Fruit fly (Drosophila melanogaster) whole organism, embryonic: ENCODE results near the gene CG11986.
A peak's percentile ranks its signal among the peaks of the same experiment; 100 is the strongest.

Experiments used
- Blimp-1 ChIP-seq: fragments of 200-800 bp; sonication (Bioruptor generic); optimal IDR thresholded peaks from 3 replicates; lab custom pipeline; 2018; ENCODE audit warnings: missing biosample characterization, missing genetic modification characterization, mild to moderate bottlenecking, moderate library complexity, missing genetic modification reagents
- BtbVII ChIP-seq: fragments of 200-800 bp; sonication (Bioruptor generic); optimal IDR thresholded peaks from 3 replicates; lab custom pipeline; 2017; ENCODE audit warnings: missing biosample characterization, mild to moderate bottlenecking, missing genetic modification characterization
- C15 ChIP-seq: fragments of 200-800 bp; sonication (Bioruptor generic); IDR thresholded peaks from 3 replicates; pipeline ENCODE4 v1.3.6; 2022; ENCODE audit warnings: missing biosample characterization, missing genetic modification characterization
- CG11085 ChIP-seq: fragments of 200-800 bp; sonication (Bioruptor generic); IDR thresholded peaks from 2 replicates; pipeline ENCODE4 v1.3.6; 2022; ENCODE audit warnings: missing biosample characterization, missing genetic modification characterization
- CG11560 ChIP-seq: fragments of 200-800 bp; sonication (Bioruptor generic); IDR thresholded peaks from 3 replicates; pipeline ENCODE4 v1.3.6; 2022; ENCODE audit warnings: missing biosample characterization, missing genetic modification characterization
- CG12104 ChIP-seq: fragments of 200-800 bp; sonication (Bioruptor generic); optimal IDR thresholded peaks from 3 replicates; lab custom pipeline; 2016; ENCODE audit warnings: missing biosample characterization, missing genetic modification characterization
- CG13624 ChIP-seq: fragments of 200-800 bp; sonication (Bioruptor generic); optimal IDR thresholded peaks from 2 replicates; lab custom pipeline; 2016; ENCODE audit warnings: missing biosample characterization, missing genetic modification characterization
- CG14965 ChIP-seq: fragments of 200-800 bp; sonication (Bioruptor generic); optimal IDR thresholded peaks from 2 replicates; lab custom pipeline; 2016; ENCODE audit warnings: missing biosample characterization, missing genetic modification characterization, borderline replicate concordance
- CG17829 ChIP-seq: fragments of 200-800 bp; optimal IDR thresholded peaks from 2 replicates; lab custom pipeline; 2019; ENCODE audit warnings: missing biosample characterization, mild to moderate bottlenecking, missing genetic modification characterization, moderate library complexity
- CG18011 ChIP-seq: fragments of 200-800 bp; sonication (Bioruptor generic); optimal IDR thresholded peaks from 2 replicates; lab custom pipeline; 2017; ENCODE audit warnings: missing biosample characterization, missing genetic modification characterization, mild to moderate bottlenecking, moderate library complexity, missing genotype
- CG2120 ChIP-seq: fragments of 200-800 bp; sonication (Bioruptor generic); optimal IDR thresholded peaks from 3 replicates; lab custom pipeline; 2016; ENCODE audit warnings: missing biosample characterization, missing genetic modification characterization
- CG2199 ChIP-seq: fragments of 200-800 bp; sonication (Bioruptor generic); IDR thresholded peaks from 3 replicates; pipeline ENCODE4 v1.3.6; 2022; ENCODE audit warnings: missing biosample characterization, missing genetic modification characterization
- CG3847 ChIP-seq: fragments of 200-800 bp; sonication (Bioruptor generic); IDR thresholded peaks from 2 replicates; pipeline ENCODE4 v1.3.6; 2022; ENCODE audit warnings: missing biosample characterization, missing genetic modification characterization
- CG5245 ChIP-seq: fragments of 200-800 bp; sonication (Bioruptor generic); optimal IDR thresholded peaks from 3 replicates; lab custom pipeline; 2016; ENCODE audit warnings: missing biosample characterization, missing genetic modification characterization
- CG6175 ChIP-seq: fragments of 200-800 bp; sonication (Bioruptor generic); IDR thresholded peaks from 3 replicates; pipeline ENCODE4 v1.3.6; 2022; ENCODE audit warnings: missing biosample characterization, missing genetic modification characterization
- CG6854 ChIP-seq: fragments of 200-800 bp; sonication (Bioruptor generic); optimal IDR thresholded peaks from 3 replicates; lab custom pipeline; 2017; ENCODE audit warnings: missing biosample characterization, mild to moderate bottlenecking, missing genetic modification characterization
- CG7357 ChIP-seq: fragments of 200-800 bp; sonication (Bioruptor generic); IDR thresholded peaks from 3 replicates; pipeline ENCODE4 v1.3.6; 2022; ENCODE audit warnings: missing biosample characterization, missing genetic modification characterization
- CG7556 ChIP-seq: fragments of 200-800 bp; sonication (Bioruptor generic); optimal IDR thresholded peaks from 2 replicates; lab custom pipeline; 2017; ENCODE audit warnings: missing biosample characterization, mild to moderate bottlenecking, missing genetic modification characterization
- CG8089 ChIP-seq: fragments of 200-800 bp; sonication (Bioruptor generic); optimal IDR thresholded peaks from 3 replicates; lab custom pipeline; 2016; ENCODE audit warnings: missing biosample characterization, missing genetic modification characterization
- CG8359 ChIP-seq: fragments of 200-800 bp; sonication (Bioruptor generic); optimal IDR thresholded peaks from 2 replicates; lab custom pipeline; 2017; ENCODE audit warnings: missing biosample characterization, mild to moderate bottlenecking, missing genetic modification characterization, borderline replicate concordance
- CG9437 ChIP-seq: fragments of 200-800 bp; sonication (Bioruptor generic); optimal IDR thresholded peaks from 2 replicates; lab custom pipeline; 2018; ENCODE audit warnings: missing biosample characterization, mild to moderate bottlenecking, missing genetic modification characterization
- Fer2 ChIP-seq: fragments of 200-800 bp; sonication (Bioruptor generic); optimal IDR thresholded peaks from 2 replicates; lab custom pipeline; 2018; ENCODE audit warnings: missing biosample characterization, mild to moderate bottlenecking, missing genetic modification characterization, moderate library complexity
- Mad ChIP-seq: fragments of 200-800 bp; sonication (Bioruptor generic); optimal IDR thresholded peaks from 2 replicates; lab custom pipeline; 2016; ENCODE audit warnings: missing biosample characterization, missing genetic modification characterization
- Med ChIP-seq: fragments of 200-800 bp; sonication (Bioruptor generic); peaks from one replicate; lab custom pipeline; 2016; ENCODE audit warnings: missing biosample characterization, missing genetic modification characterization, mild to moderate bottlenecking, inconsistent platforms, moderate library complexity
- Mes4 ChIP-seq: fragments of 200-800 bp; sonication (Bioruptor generic); optimal IDR thresholded peaks from 2 replicates; lab custom pipeline; 2016; ENCODE audit warnings: missing biosample characterization, missing genetic modification characterization
- Neu2 ChIP-seq: fragments of 200-800 bp; sonication (Bioruptor generic); optimal IDR thresholded peaks from 3 replicates; lab custom pipeline; 2016; ENCODE audit warnings: missing biosample characterization, missing genetic modification characterization, borderline replicate concordance
- Rfx ChIP-seq: fragments of 200-800 bp; sonication (Bioruptor generic); IDR thresholded peaks from 2 replicates; pipeline ENCODE4 v1.3.6; 2022; ENCODE audit warnings: missing biosample characterization, missing genetic modification characterization
- Scr ChIP-seq: fragments of 200-800 bp; sonication (Bioruptor generic); IDR thresholded peaks from 2 replicates; pipeline ENCODE4 v1.3.6; 2022; ENCODE audit warnings: missing biosample characterization, missing genetic modification characterization; ENCODE audit not compliant: partially characterized antibody
- Sin3A ChIP-seq: fragments of >200 bp; optimal IDR thresholded peaks from 2 replicates; lab custom pipeline; 2018
- Spps ChIP-seq: fragments of 200-800 bp; sonication (Bioruptor generic); optimal IDR thresholded peaks from 2 replicates; lab custom pipeline; 2018; ENCODE audit warnings: missing biosample characterization, mild to moderate bottlenecking, missing genetic modification characterization
- Vsx1 ChIP-seq: fragments of 200-800 bp; sonication (Bioruptor generic); optimal IDR thresholded peaks from 2 replicates; lab custom pipeline; 2017; ENCODE audit warnings: missing biosample characterization, mild to moderate bottlenecking, missing genetic modification characterization, missing genetic modification reagents
- Xrp1 ChIP-seq: fragments of 200-800 bp; sonication (Bioruptor generic); IDR thresholded peaks from 2 replicates; pipeline ENCODE4 v1.3.6; 2022; ENCODE audit warnings: missing biosample characterization, missing genetic modification characterization
- az2 ChIP-seq: fragments of 200-800 bp; sonication (Bioruptor generic); optimal IDR thresholded peaks from 3 replicates; lab custom pipeline; 2016; ENCODE audit warnings: missing biosample characterization, missing genetic modification characterization
- chinmo ChIP-seq: fragments of 200-800 bp; sonication (Bioruptor generic); IDR thresholded peaks from 4 replicates; pipeline ENCODE4 v1.3.6; 2022; ENCODE audit warnings: missing biosample characterization, missing genetic modification characterization; ENCODE audit not compliant: partially characterized antibody
- danr ChIP-seq: fragments of 200-800 bp; sonication (Bioruptor generic); IDR thresholded peaks from 2 replicates; pipeline ENCODE4 v1.3.6; 2022; ENCODE audit warnings: missing biosample characterization, missing genetic modification characterization
- ewg ChIP-seq: fragments of 200-800 bp; sonication (Bioruptor generic); optimal IDR thresholded peaks from 3 replicates; lab custom pipeline; 2017; ENCODE audit warnings: mild to moderate bottlenecking, missing biosample characterization, missing genetic modification reagents, missing genetic modification characterization
- fru ChIP-seq: fragments of >200 bp; optimal IDR thresholded peaks from 2 replicates; lab custom pipeline; 2017
- h ChIP-seq: fragments of >200 bp; optimal IDR thresholded peaks from 2 replicates; lab custom pipeline; 2017
- knrl ChIP-seq: fragments of 200-800 bp; sonication (Bioruptor generic); IDR thresholded peaks from 3 replicates; pipeline ENCODE4 v1.3.6; 2022; ENCODE audit warnings: missing biosample characterization, missing genetic modification characterization; ENCODE audit not compliant: partially characterized antibody
- nerfin-1 ChIP-seq: fragments of 200-800 bp; sonication (Bioruptor generic); optimal IDR thresholded peaks from 3 replicates; lab custom pipeline; 2019; ENCODE audit warnings: missing biosample characterization, mild to moderate bottlenecking, missing genetic modification characterization, moderate library complexity
- pita ChIP-seq: fragments of 200-800 bp; sonication (Bioruptor generic); optimal IDR thresholded peaks from 2 replicates; lab custom pipeline; 2017; ENCODE audit warnings: missing biosample characterization, mild to moderate bottlenecking, missing genetic modification characterization
- pnt ChIP-seq: fragments of 200-800 bp; sonication (Bioruptor generic); optimal IDR thresholded peaks from 3 replicates; lab custom pipeline; 2016; ENCODE audit warnings: missing biosample characterization, missing genetic modification characterization
- rib ChIP-seq: fragments of 200-800 bp; sonication (Bioruptor generic); IDR thresholded peaks from 2 replicates; pipeline ENCODE4 v1.3.6; 2022; ENCODE audit warnings: missing biosample characterization, missing genetic modification characterization
- sc ChIP-seq, 3 experiments: fragments of >200 bp in 2 of 3; fragments of 200-800 bp in 1 of 3; sonication (Bioruptor generic) in 1 of 3; optimal IDR thresholded peaks; 2 replicates in 2 of 3; 3 replicates in 1 of 3; lab custom pipeline; 2017; ENCODE audit warnings: mild to moderate bottlenecking in 1 of 3, missing biosample characterization in 1 of 3, missing genetic modification characterization in 1 of 3, missing genetic modification reagents in 1 of 3
- scrt ChIP-seq: fragments of 200-800 bp; sonication (Bioruptor generic); optimal IDR thresholded peaks from 2 replicates; lab custom pipeline; 2018; ENCODE audit warnings: missing biosample characterization, mild to moderate bottlenecking, missing genetic modification characterization, moderate library complexity
- sens-2 ChIP-seq: fragments of 200-800 bp; sonication (Bioruptor generic); IDR thresholded peaks from 2 replicates; pipeline ENCODE4 v1.3.6; 2022; ENCODE audit warnings: missing biosample characterization, missing genetic modification characterization
- slou ChIP-seq: fragments of 200-800 bp; sonication (Bioruptor generic); optimal IDR thresholded peaks from 3 replicates; lab custom pipeline; 2016; ENCODE audit warnings: missing biosample characterization, missing genetic modification characterization
- zf30C ChIP-seq: fragments of 200-800 bp; sonication (Bioruptor generic); optimal IDR thresholded peaks from 3 replicates; lab custom pipeline; 2018; ENCODE audit warnings: missing biosample characterization, mild to moderate bottlenecking, missing genetic modification characterization
- zfh1 ChIP-seq: fragments of 200-800 bp; sonication (Bioruptor generic); IDR thresholded peaks from 3 replicates; pipeline ENCODE4 v1.3.6; 2022; ENCODE audit warnings: missing biosample characterization, missing genetic modification characterization

Gene CG11986

dm6 chr3R:9057032-9057397 is 41.8 kb downstream of the CG11986 start (continued):
- peak; percentile 82 for TF ChIP-seq Med

- peak; percentile 99 for TF ChIP-seq CG12104 (GFP tag; lab: Kevin White, UChicago)
- TF ChIP-seq ewg (GFP tag; lab: Kevin White, UChicago): peak; percentile 81
- TF ChIP-seq Mes4 (GFP tag; lab: Kevin White, UChicago): peak; percentile 63
- no peak for TF ChIP-seq knrl
- TF ChIP-seq Spps (tag; lab: Kevin White, UChicago): peak; percentile 99
- TF ChIP-seq CG8359: peak; percentile 87
- TF ChIP-seq nerfin-1 (tag; lab: Kevin White, UChicago): peak; percentile 98
- no peak for TF ChIP-seq Scr (GFP tag; lab: Robert Waterston, UW)
- TF ChIP-seq Fer2 (tag; lab: Kevin White, UChicago): peak; percentile 97
- peak; percentile 72 for TF ChIP-seq Mad
- no peak for TF ChIP-seq zf30C (GFP tag; lab: Kevin White, UChicago)
- TF ChIP-seq CG7357 (GFP tag; lab: Robert Waterston, UW): peak; percentile 84
- TF ChIP-seq pita (GFP tag; lab: Kevin White, UChicago): no peak
- no peak for TF ChIP-seq Neu2 (GFP tag; lab: Kevin White, UChicago)
- TF ChIP-seq danr (GFP tag; lab: Robert Waterston, UW): no peak
- no peak for TF ChIP-seq CG2199 (GFP tag; lab: Robert Waterston, UW)
- TF ChIP-seq C15 (GFP tag; lab: Robert Waterston, UW): no peak
- peak; percentile 100 for TF ChIP-seq Blimp-1 (GFP tag; lab: Kevin White, UChicago)
- no peak for TF ChIP-seq sens-2 (GFP tag; lab: Robert Waterston, UW)
- TF ChIP-seq h (lab: Kevin White, UChicago): no peak
- no peak for TF ChIP-seq pnt (GFP tag; lab: Kevin White, UChicago)
- no peak for TF ChIP-seq rib (GFP tag; lab: Robert Waterston, UW)
- peak; percentile 100 for TF ChIP-seq CG7556
- TF ChIP-seq CG8089 (GFP tag; lab: Kevin White, UChicago): peak; percentile 12
- no peak for TF ChIP-seq CG11560
- TF ChIP-seq CG17829 (tag; lab: Kevin White, UChicago): peak; percentile 99
- TF ChIP-seq zfh1 (GFP tag; lab: Robert Waterston, UW): no peak
- TF ChIP-seq sc (optimal IDR thresholded peaks at IDR 0.05; lab: Kevin White, UChicago): no peak
- TF ChIP-seq sc (GFP tag; optimal IDR thresholded peaks at IDR 0.05; lab: Kevin White, UChicago): peak; percentile 96
- TF ChIP-seq Xrp1: no peak
- TF ChIP-seq fru: no peak
- peak; percentile 96 for TF ChIP-seq scrt
- TF ChIP-seq Sin3A (lab: Kevin White, UChicago): no peak
- TF ChIP-seq CG5245 (GFP tag; lab: Kevin White, UChicago): peak; percentile 74
- TF ChIP-seq az2 (GFP tag; lab: Kevin White, UChicago): peak; percentile 93
- no peak for TF ChIP-seq Rfx
- peak; percentile 98 for TF ChIP-seq CG6854 (GFP tag; lab: Kevin White, UChicago)
- no peak for TF ChIP-seq CG11085
- TF ChIP-seq Vsx1 (GFP tag; lab: Kevin White, UChicago): peak; percentile 99
- TF ChIP-seq CG2120 (GFP tag; lab: Kevin White, UChicago): peak; percentile 92
- TF ChIP-seq CG18011 (GFP tag; lab: Kevin White, UChicago): peak; percentile 88
- peak; percentile 95 for TF ChIP-seq CG9437
- no peak for TF ChIP-seq CG14965 (GFP tag; lab: Kevin White, UChicago)
- no peak for TF ChIP-seq CG3847 (GFP tag; lab: Robert Waterston, UW)
- TF ChIP-seq chinmo (GFP tag; lab: Robert Waterston, UW): no peak
- TF ChIP-seq CG6175: no peak
- TF ChIP-seq BtbVII (GFP tag; lab: Kevin White, UChicago): peak; percentile 98
- TF ChIP-seq slou (GFP tag; lab: Kevin White, UChicago): peak; percentile 75
- TF ChIP-seq CG13624 (GFP tag; lab: Kevin White, UChicago): peak; percentile 7
Observed at dm6 chr3R:9057398-9058058, 42.3 kb downstream of the CG11986 start.
